Fruit fly (Drosophila melanogaster) whole organism, embryonic: Measurements from ENCODE around the gene Fatp1.

Experiments
- Ada2b ChIP-seq: fragments of 200-800 bp; sonication (Bioruptor generic); IDR thresholded peaks from 2 replicates; pipeline ENCODE4 v1.3.6; 2022; ENCODE audit warnings: missing biosample characterization, missing genetic modification characterization
- Bgb ChIP-seq: fragments of 200-800 bp; sonication (Bioruptor generic); IDR thresholded peaks from 2 replicates; pipeline ENCODE4 v1.3.6; 2022; ENCODE audit warnings: missing biosample characterization, missing genetic modification characterization; ENCODE audit not compliant: partially characterized antibody
- CG11504 ChIP-seq: fragments of 200-800 bp; sonication (Bioruptor generic); optimal IDR thresholded peaks from 3 replicates; lab custom pipeline; 2019; ENCODE audit warnings: missing biosample characterization, mild to moderate bottlenecking, missing genetic modification characterization, moderate library complexity
- CG11696 ChIP-seq: fragments of 200-800 bp; sonication (Bioruptor generic); IDR thresholded peaks from 2 replicates; pipeline ENCODE4 v1.3.6; 2022; ENCODE audit warnings: missing biosample characterization, missing genetic modification characterization
- CG12071 ChIP-seq: fragments of 200-800 bp; sonication (Bioruptor generic); optimal IDR thresholded peaks from 3 replicates; lab custom pipeline; 2018; ENCODE audit warnings: missing biosample characterization, mild to moderate bottlenecking, missing genetic modification characterization
- CG12155 ChIP-seq: fragments of 200-800 bp; sonication (Bioruptor generic); optimal IDR thresholded peaks from 3 replicates; lab custom pipeline; 2016; ENCODE audit warnings: missing biosample characterization, missing genetic modification characterization
- CG12659 ChIP-seq: fragments of 200-800 bp; sonication (Bioruptor generic); optimal IDR thresholded peaks from 3 replicates; lab custom pipeline; 2017; ENCODE audit warnings: mild to moderate bottlenecking, missing biosample characterization, missing genetic modification reagents, missing genetic modification characterization
- CG14667 ChIP-seq: fragments of 200-800 bp; sonication (Bioruptor generic); IDR thresholded peaks from 2 replicates; pipeline ENCODE4 v1.3.6; 2022; ENCODE audit warnings: missing biosample characterization, missing genetic modification characterization
- CG14710 ChIP-seq: fragments of 200-800 bp; sonication (Bioruptor generic); optimal IDR thresholded peaks from 3 replicates; lab custom pipeline; 2019; ENCODE audit warnings: missing biosample characterization, mild to moderate bottlenecking, missing genetic modification characterization, moderate library complexity
- CG18764 ChIP-seq: fragments of 200-800 bp; sonication (Bioruptor generic); optimal IDR thresholded peaks from 3 replicates; lab custom pipeline; 2016; ENCODE audit warnings: missing biosample characterization, missing genetic modification characterization
- CG2678 ChIP-seq: fragments of 200-800 bp; sonication (Bioruptor generic); optimal IDR thresholded peaks from 3 replicates; lab custom pipeline; 2019; ENCODE audit warnings: missing biosample characterization, mild to moderate bottlenecking, missing genetic modification characterization, moderate library complexity
- CG32772 ChIP-seq: fragments of 200-800 bp; sonication (Bioruptor generic); IDR thresholded peaks from 2 replicates; pipeline ENCODE4 v1.3.6; 2022; ENCODE audit warnings: missing biosample characterization, missing genetic modification characterization
- CG3407 ChIP-seq: fragments of 200-800 bp; sonication (Bioruptor generic); optimal IDR thresholded peaks from 2 replicates; lab custom pipeline; 2018; ENCODE audit warnings: missing biosample characterization, mild to moderate bottlenecking, missing genetic modification characterization
- CG4282 ChIP-seq: fragments of 200-800 bp; sonication (Bioruptor generic); optimal IDR thresholded peaks from 2 replicates; lab custom pipeline; 2016; ENCODE audit warnings: missing biosample characterization, missing genetic modification characterization
- CG4424 ChIP-seq: fragments of 200-800 bp; sonication (Bioruptor generic); optimal IDR thresholded peaks from 3 replicates; lab custom pipeline; 2016; ENCODE audit warnings: missing biosample characterization, missing genetic modification characterization
- CG7963 ChIP-seq: fragments of 200-800 bp; sonication (Bioruptor generic); IDR thresholded peaks from 3 replicates; pipeline ENCODE4 v1.3.6; 2022; ENCODE audit warnings: missing biosample characterization, missing genetic modification characterization; ENCODE audit not compliant: partially characterized antibody
- CG7987 ChIP-seq: fragments of 200-800 bp; sonication (Bioruptor generic); optimal IDR thresholded peaks from 2 replicates; lab custom pipeline; 2018; ENCODE audit warnings: missing biosample characterization, mild to moderate bottlenecking, missing genetic modification characterization, moderate library complexity
- CTCF ChIP-seq: fragments of 200-800 bp; sonication (Bioruptor generic); optimal IDR thresholded peaks from 2 replicates; lab custom pipeline; 2017; ENCODE audit warnings: missing biosample characterization, mild to moderate bottlenecking, missing genetic modification characterization, moderate library complexity
- Doc2 ChIP-seq: fragments of 200-800 bp; sonication (Bioruptor generic); IDR thresholded peaks from 2 replicates; pipeline ENCODE4 v1.3.6; 2022; ENCODE audit warnings: missing biosample characterization, missing genetic modification characterization
- Doc3 ChIP-seq: fragments of 200-800 bp; sonication (Bioruptor generic); IDR thresholded peaks from 3 replicates; pipeline ENCODE4 v1.3.6; 2022; ENCODE audit warnings: missing biosample characterization, missing genetic modification characterization; ENCODE audit not compliant: partially characterized antibody
- E2f1 ChIP-seq: fragments of 200-800 bp; sonication (Bioruptor generic); IDR thresholded peaks from 2 replicates; pipeline ENCODE4 v1.3.6; 2022; ENCODE audit warnings: missing biosample characterization, missing genetic modification characterization
- Fer2 ChIP-seq: fragments of 200-800 bp; sonication (Bioruptor generic); optimal IDR thresholded peaks from 2 replicates; lab custom pipeline; 2018; ENCODE audit warnings: missing biosample characterization, mild to moderate bottlenecking, missing genetic modification characterization, moderate library complexity
- HHEX ChIP-seq: fragments of 200-800 bp; sonication (Bioruptor generic); optimal IDR thresholded peaks from 3 replicates; lab custom pipeline; 2017; ENCODE audit warnings: missing biosample characterization, mild to moderate bottlenecking, missing genetic modification characterization, missing genetic modification reagents
- Kr ChIP-seq: fragments of 200-800 bp; sonication (Bioruptor generic); optimal IDR thresholded peaks from 2 replicates; lab custom pipeline; 2017; ENCODE audit warnings: missing biosample characterization, mild to moderate bottlenecking, missing genetic modification characterization
- Lhr ChIP-seq: fragments of 200-800 bp; sonication (Bioruptor generic); optimal IDR thresholded peaks from 3 replicates; lab custom pipeline; 2017; ENCODE audit warnings: mild to moderate bottlenecking, missing biosample characterization, missing genetic modification reagents, missing genetic modification characterization
- MTF-1 ChIP-seq: fragments of 200-800 bp; sonication (Bioruptor generic); optimal IDR thresholded peaks from 2 replicates; lab custom pipeline; 2018; ENCODE audit warnings: missing biosample characterization, mild to moderate bottlenecking, missing genetic modification characterization, borderline replicate concordance
- Mrtf ChIP-seq: fragments of 200-800 bp; sonication (Bioruptor generic); IDR thresholded peaks from 3 replicates; pipeline ENCODE4 v1.3.6; 2022; ENCODE audit warnings: missing biosample characterization, missing genetic modification characterization
- NC2α ChIP-seq: fragments of 200-800 bp; sonication (Bioruptor generic); optimal IDR thresholded peaks from 2 replicates; lab custom pipeline; 2016; ENCODE audit warnings: missing biosample characterization, missing genetic modification characterization
- Nf-YB ChIP-seq: fragments of 200-800 bp; sonication (Bioruptor generic); optimal IDR thresholded peaks from 3 replicates; lab custom pipeline; 2019; ENCODE audit warnings: missing biosample characterization, mild to moderate bottlenecking, missing genetic modification characterization, moderate library complexity
- Spps ChIP-seq: fragments of 200-800 bp; sonication (Bioruptor generic); optimal IDR thresholded peaks from 2 replicates; lab custom pipeline; 2018; ENCODE audit warnings: missing biosample characterization, mild to moderate bottlenecking, missing genetic modification characterization
- Taf1 ChIP-seq: fragments of 200-800 bp; sonication (Bioruptor generic); IDR thresholded peaks from 2 replicates; pipeline ENCODE4 v1.3.6; 2022; ENCODE audit warnings: missing biosample characterization, missing genetic modification characterization
- Tbp ChIP-seq: fragments of >200 bp; optimal IDR thresholded peaks from 2 replicates; lab custom pipeline; 2018; ENCODE audit warnings: missing biosample characterization, missing genetic modification characterization
- al ChIP-seq: fragments of 200-800 bp; sonication (Bioruptor generic); IDR thresholded peaks from 2 replicates; pipeline ENCODE4 v1.3.6; 2022; ENCODE audit warnings: missing biosample characterization, missing genetic modification characterization
- ase ChIP-seq: fragments of 200-800 bp; sonication (Bioruptor generic); IDR thresholded peaks from 3 replicates; pipeline ENCODE4 v1.3.6; 2022; ENCODE audit warnings: missing biosample characterization, missing genetic modification characterization
- cad ChIP-seq: fragments of >200 bp; optimal IDR thresholded peaks from 2 replicates; lab custom pipeline; 2017; ENCODE audit warnings: missing biosample characterization, missing genetic modification characterization
- dati ChIP-seq: fragments of 200-800 bp; sonication (Bioruptor generic); IDR thresholded peaks from 2 replicates; pipeline ENCODE4 v1.3.6; 2022; ENCODE audit warnings: missing biosample characterization, missing genetic modification characterization
- dpn ChIP-seq, 2 experiments: fragments of 200-800 bp; sonication (Bioruptor generic); optimal IDR thresholded peaks; 3 replicates each; lab custom pipeline; 2016; ENCODE audit warnings: missing biosample characterization in 2 of 2, missing genetic modification characterization in 2 of 2
- fd96Cb ChIP-seq: fragments of 200-800 bp; sonication (Bioruptor generic); optimal IDR thresholded peaks from 2 replicates; lab custom pipeline; 2018; ENCODE audit warnings: missing biosample characterization, mild to moderate bottlenecking, missing genetic modification characterization, moderate library complexity
- gfzf ChIP-seq: fragments of 200-800 bp; sonication (Bioruptor generic); optimal IDR thresholded peaks from 2 replicates; lab custom pipeline; 2016; ENCODE audit warnings: missing biosample characterization, mild to moderate bottlenecking, missing genetic modification characterization, moderate library complexity
- gsb ChIP-seq: fragments of 200-800 bp; sonication (Bioruptor generic); IDR thresholded peaks from 2 replicates; pipeline ENCODE4 v1.3.6; 2022; ENCODE audit warnings: missing biosample characterization, missing genetic modification characterization
- ham ChIP-seq: fragments of 200-800 bp; sonication (Bioruptor generic); IDR thresholded peaks from 2 replicates; pipeline ENCODE4 v1.3.6; 2022; ENCODE audit warnings: missing biosample characterization, missing genetic modification characterization
- jumu ChIP-seq: fragments of 200-800 bp; sonication (Bioruptor generic); optimal IDR thresholded peaks from 3 replicates; lab custom pipeline; 2016; ENCODE audit warnings: missing biosample characterization, missing genetic modification characterization
- org-1 ChIP-seq: fragments of 200-800 bp; sonication (Bioruptor generic); optimal IDR thresholded peaks from 2 replicates; lab custom pipeline; 2017; ENCODE audit warnings: missing biosample characterization, missing genetic modification characterization
- pan ChIP-seq, 4 experiments: fragments of >200 bp in 3 of 4; fragments of 200-800 bp in 1 of 4; sonication (Bioruptor generic) in 1 of 4; optimal IDR thresholded peaks in 3 of 4; IDR thresholded peaks in 1 of 4; 2 replicates each; pipeline versions ENCODE4 v1.3.6 to Lab custom; 2017 to 2022; ENCODE audit warnings: missing biosample characterization in 2 of 4, missing genetic modification characterization in 2 of 4, mixed read lengths in 1 of 4
- psq ChIP-seq: fragments of 200-800 bp; sonication (Bioruptor generic); optimal IDR thresholded peaks from 2 replicates; lab custom pipeline; 2017; ENCODE audit warnings: missing biosample characterization, missing genetic modification characterization
- tgo ChIP-seq: fragments of 200-800 bp; sonication (Bioruptor generic); IDR thresholded peaks from 3 replicates; pipeline ENCODE4 v1.3.6; 2022; ENCODE audit warnings: missing biosample characterization, missing genetic modification characterization
- toy ChIP-seq: fragments of 200-800 bp; sonication (Bioruptor generic); IDR thresholded peaks from 2 replicates; pipeline ENCODE4 v1.3.6; 2022; ENCODE audit warnings: missing biosample characterization, missing genetic modification characterization
- tup ChIP-seq: fragments of 200-800 bp; sonication (Bioruptor generic); optimal IDR thresholded peaks from 2 replicates; lab custom pipeline; 2016; ENCODE audit warnings: missing biosample characterization, mild to moderate bottlenecking, missing genetic modification characterization, moderate library complexity
- vfl ChIP-seq: fragments of 200-800 bp; sonication (Bioruptor generic); optimal IDR thresholded peaks from 2 replicates; lab custom pipeline; 2016; ENCODE audit warnings: missing biosample characterization, missing genetic modification characterization
- vnd ChIP-seq: fragments of 200-800 bp; sonication (Bioruptor generic); IDR thresholded peaks from 3 replicates; pipeline ENCODE4 v1.3.6; 2022; ENCODE audit warnings: missing biosample characterization, missing genetic modification characterization; ENCODE audit not compliant: partially characterized antibody

The Fatp1 gene

DNA sequence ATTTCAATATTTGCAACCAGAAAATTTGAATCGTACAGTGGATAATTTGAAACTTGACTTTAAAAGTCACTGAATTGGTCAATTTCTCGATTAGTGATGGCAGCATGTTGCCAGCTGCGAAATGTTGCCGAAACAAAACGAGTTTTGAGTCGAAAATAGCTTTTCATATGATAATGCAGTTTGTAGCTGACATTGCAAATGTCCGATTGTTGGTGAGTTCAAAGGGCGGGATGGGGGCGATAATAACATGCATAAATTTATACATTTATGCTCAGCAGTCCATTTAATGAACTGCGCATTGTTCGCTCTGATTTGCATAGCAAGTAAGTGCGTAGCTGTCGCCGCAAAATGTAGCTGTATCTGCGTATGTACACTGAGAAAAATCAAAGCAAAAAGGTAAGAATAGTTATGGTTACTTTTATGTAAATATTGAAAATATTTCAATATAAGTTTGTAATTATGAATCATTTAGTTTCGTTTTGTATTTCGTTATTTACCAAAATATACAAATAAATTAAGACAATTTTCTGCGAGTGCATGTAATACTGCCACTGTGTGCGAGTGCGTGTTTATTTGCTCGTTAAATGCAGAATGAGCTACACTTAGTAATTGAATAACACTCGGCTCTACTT lies 10.1 kb upstream of the Fatp1 start, which contains the start of gene Lip4 (continued):
- TF ChIP-seq toy (GFP tag; lab: Robert Waterston, UW) (peak; percentile 52; the same call in 1 of the 2 replicates), tup (peak; percentile 31), CG12071 (peak; percentile 64), Lhr (GFP tag; lab: Kevin White, UChicago) (peak; percentile 11), ham (no peak), HHEX (GFP tag; lab: Kevin White, UChicago) (peak; percentile 76), CG3407 (peak; percentile 18), CG11696 (GFP tag; lab: Robert Waterston, UW) (no peak; the same call in 1 of the 2 replicates), psq (GFP tag; lab: Kevin White, UChicago) (no peak), CG12155 (GFP tag; lab: Kevin White, UChicago) (peak; percentile 56), CG4424 (GFP tag; lab: Kevin White, UChicago) (peak; percentile 66), gsb (GFP tag; lab: Robert Waterston, UW) (peak; percentile 77), dati (GFP tag; lab: Robert Waterston, UW) (no peak), Mrtf (GFP tag; lab: Robert Waterston, UW) (peak; percentile 53; the same call in 1 of the 3 replicates), vfl (GFP tag; lab: Kevin White, UChicago) (peak; percentile 30), NC2α (GFP tag; lab: Kevin White, UChicago) (no peak), CG18764 (GFP tag; lab: Kevin White, UChicago) (peak; percentile 60), E2f1 (GFP tag; lab: Robert Waterston, UW) (peak; percentile 73), CG14710 (tag; lab: Kevin White, UChicago) (peak; percentile 63), cad (GFP tag; lab: Kevin White, UChicago) (no peak), CTCF (GFP tag; lab: Kevin White, UChicago) (peak; percentile 4), gfzf (GFP tag; lab: Kevin White, UChicago) (no peak), al (no peak), jumu (GFP tag; lab: Kevin White, UChicago) (no peak), Ada2b (GFP tag; lab: Robert Waterston, UW) (peak; percentile 79), Kr (GFP tag; lab: Kevin White, UChicago) (no peak), Spps (tag; lab: Kevin White, UChicago) (peak; percentile 17), dpn (GFP tag; optimal IDR thresholded peaks at IDR 0.05; lab: Kevin White, UChicago) (peak; percentile 66 to 70), CG12659 (GFP tag; lab: Kevin White, UChicago) (peak; percentile 82), fd96Cb (peak; percentile 59), ase (GFP tag; lab: Robert Waterston, UW) (peak; percentile 78), CG7987 (GFP tag; lab: Kevin White, UChicago) (peak; percentile 47), Tbp (GFP tag; lab: Kevin White, UChicago) (no peak), CG7963 (GFP tag; lab: Robert Waterston, UW) (no peak), CG4282 (GFP tag; lab: Kevin White, UChicago) (no peak), vnd (GFP tag; lab: Robert Waterston, UW) (no peak), Doc2 (no peak), pan (optimal IDR thresholded peaks at IDR 0.05; lab: Kevin White, UChicago) (no peak), pan (GFP tag; optimal IDR thresholded peaks at IDR 0.05 in 1 of 2, IDR thresholded peaks at IDR 0.05 in 1 of 2) (peak in 1 of 2 experiments; percentile 89), Taf1 (GFP tag; lab: Robert Waterston, UW) (no peak; the same call in 1 of the 2 replicates), CG32772 (GFP tag; lab: Robert Waterston, UW) (peak; percentile 71), Nf-YB (GFP tag; lab: Kevin White, UChicago) (peak; percentile 48), CG2678 (peak; percentile 86), CG11504 (tag; lab: Kevin White, UChicago) (peak; percentile 95), CG14667 (no peak; the same call in 1 of the 2 replicates), org-1 (GFP tag; lab: Kevin White, UChicago) (peak; percentile 61), tgo (GFP tag; lab: Robert Waterston, UW) (peak; percentile 85), Bgb (GFP tag; lab: Robert Waterston, UW) (no peak), Fer2 (tag; lab: Kevin White, UChicago) (peak; percentile 38), Doc3 (GFP tag; lab: Robert Waterston, UW) (no peak), MTF-1 (GFP tag; lab: Kevin White, UChicago) (no peak)
